Fruit fly (Drosophila melanogaster) whole organism: ENCODE results near the gene bmm.

Experiments used
- EcR ChIP-seq, 2 experiments: fragments of >200 bp; optimal IDR thresholded peaks; 2 replicates each; lab custom pipeline; 2017; ENCODE audit warnings: missing biosample characterization in 2 of 2, missing genetic modification characterization in 2 of 2, missing genetic modification reagents in 2 of 2
- pan ChIP-seq: fragments of >200 bp; optimal IDR thresholded peaks from 2 replicates; lab custom pipeline; 2017
- psq ChIP-seq: fragments of >200 bp; optimal IDR thresholded peaks from 2 replicates; lab custom pipeline; 2017
- usp ChIP-seq: fragments of >200 bp; optimal IDR thresholded peaks from 2 replicates; lab custom pipeline; 2017; ENCODE audit warnings: missing biosample characterization, missing genetic modification characterization, mixed read lengths

dm6 chr3L:14756724-14757463 lies 29.3 kb downstream of the bmm start:
- TF ChIP-seq pan (lab: Kevin White, UChicago) (no peak), psq (no peak), usp (GFP tag; lab: Kevin White, UChicago) (no peak), EcR (GFP tag; optimal IDR thresholded peaks at IDR 0.05; lab: Kevin White, UChicago) (no peak)
